Worm (Caenorhabditis elegans): ENCODE data around the gene elb-1.

ce11 chrIII:11730850-11731249 is 11.6 kb upstream of the elb-1 start:
- TF ChIP-seq flt-1 (GFP tag; IDR thresholded peaks at IDR 0.05) (no peak), med-1 (GFP tag; optimal IDR thresholded peaks at IDR 0.05; ENCODE audit: insufficient read depth) (no peak), ztf-29 (GFP tag; IDR thresholded peaks at IDR 0.05) (no peak), cog-1 (tag; optimal IDR thresholded peaks at IDR 0.05) (no peak), ref-1 (GFP tag; conservative IDR thresholded peaks at IDR 0.05) (no peak)
